Worm (Caenorhabditis elegans) whole organism, L3 larva: ENCODE measurements around the gene C18H2.5.

ENCODE experiments used
- elt-3 ChIP-seq, 3 experiments: fragments of 150-350 bp in 1 of 3; sonication (generic microtip) in 2 of 3; optimal IDR thresholded peaks; 2 replicates in 2 of 3; 4 replicates in 1 of 3; lab custom pipeline; 2014 to 2017; ENCODE audit warnings: missing biosample characterization in 3 of 3, missing genetic modification characterization in 3 of 3
- nhr-77 ChIP-seq: fragments of 150-350 bp; optimal IDR thresholded peaks from 2 replicates; lab custom pipeline; 2014; ENCODE audit warnings: missing biosample characterization, missing genetic modification characterization
- skn-1 ChIP-seq: fragments of 150-350 bp; optimal IDR thresholded peaks from 2 replicates; lab custom pipeline; 2014; ENCODE audit warnings: missing biosample characterization, missing genetic modification characterization
- unc-62 ChIP-seq: fragments of 150-350 bp; sonication (generic microtip); optimal IDR thresholded peaks from 4 replicates; lab custom pipeline; 2014; ENCODE audit warnings: missing biosample characterization, missing genetic modification reagents, missing genetic modification characterization

- TF ChIP-seq skn-1 (tag; lab: Kevin White, UChicago), result no peak
- no peak for TF ChIP-seq nhr-77
- no peak for TF ChIP-seq unc-62 (GFP tag; lab: Kevin White, UChicago)
- TF ChIP-seq elt-3 (tag; optimal IDR thresholded peaks at IDR 0.05; lab: Kevin White, UChicago), result no peak
Measured at ce11 chrIII:7725483-7726250, 31.5 kb upstream of the C18H2.5 start.
